Worm (Caenorhabditis elegans): Measurements from ENCODE around the gene B0416.4.

- no peak for TF ChIP-seq snpc-4 (tag; optimal IDR thresholded peaks at IDR 0.05)
- TF ChIP-seq nhr-12 (tag; optimal IDR thresholded peaks at IDR 0.05) = no peak
These were observed 48.4 kb upstream of the B0416.4 start for ce11 chrX:9230322-9230721.

Data from whole organism, L2 larva.